Fruit fly (Drosophila melanogaster) whole organism, embryonic: ENCODE data around the gene CG5938.

Source experiments
- Atf-2 ChIP-seq: fragments of 200-800 bp; sonication (Bioruptor generic); optimal IDR thresholded peaks from 2 replicates; lab custom pipeline; 2016; ENCODE audit warnings: missing biosample characterization, missing genetic modification characterization
- C15 ChIP-seq: fragments of 200-800 bp; sonication (Bioruptor generic); IDR thresholded peaks from 3 replicates; pipeline ENCODE4 v1.3.6; 2022; ENCODE audit warnings: missing biosample characterization, missing genetic modification characterization
- CG1024 ChIP-seq: fragments of 200-800 bp; sonication (Bioruptor generic); IDR thresholded peaks from 2 replicates; pipeline ENCODE4 v1.3.6; 2022; ENCODE audit warnings: missing biosample characterization, missing genetic modification characterization
- CG12391 ChIP-seq: fragments of 200-800 bp; sonication (Bioruptor generic); optimal IDR thresholded peaks from 3 replicates; lab custom pipeline; 2018; ENCODE audit warnings: missing biosample characterization, mild to moderate bottlenecking, missing genetic modification characterization, moderate library complexity
- CG13775 ChIP-seq: fragments of 200-800 bp; sonication (Bioruptor generic); optimal IDR thresholded peaks from 3 replicates; lab custom pipeline; 2017; ENCODE audit warnings: missing biosample characterization, mild to moderate bottlenecking, missing genetic modification characterization
- CG14014 ChIP-seq: fragments of 200-800 bp; sonication (Bioruptor generic); IDR thresholded peaks from 2 replicates; pipeline ENCODE4 v1.3.6; 2022; ENCODE audit warnings: missing biosample characterization, missing genetic modification characterization
- CG15601 ChIP-seq: fragments of 200-800 bp; sonication (Bioruptor generic); optimal IDR thresholded peaks from 3 replicates; lab custom pipeline; 2019; ENCODE audit warnings: missing biosample characterization, mild to moderate bottlenecking, missing genetic modification characterization, moderate library complexity
- CG17802 ChIP-seq: fragments of 200-800 bp; sonication (Bioruptor generic); optimal IDR thresholded peaks from 2 replicates; lab custom pipeline; 2018; ENCODE audit warnings: missing biosample characterization, mild to moderate bottlenecking, missing genetic modification characterization, moderate library complexity
- CG2129 ChIP-seq: fragments of 200-800 bp; sonication (Bioruptor generic); IDR thresholded peaks from 2 replicates; pipeline ENCODE4 v1.3.6; 2022; ENCODE audit warnings: missing biosample characterization, missing genetic modification characterization; ENCODE audit not compliant: partially characterized antibody
- CG2712 ChIP-seq: fragments of 200-800 bp; optimal IDR thresholded peaks from 3 replicates; lab custom pipeline; 2019; ENCODE audit warnings: missing biosample characterization, mild to moderate bottlenecking, missing genetic modification characterization, moderate library complexity
- CG30403 ChIP-seq: fragments of 200-800 bp; sonication (Bioruptor generic); optimal IDR thresholded peaks from 3 replicates; lab custom pipeline; 2016; ENCODE audit warnings: missing biosample characterization, missing genetic modification characterization
- CG3163 ChIP-seq: fragments of 200-800 bp; sonication (Bioruptor generic); optimal IDR thresholded peaks from 3 replicates; lab custom pipeline; 2016; ENCODE audit warnings: missing biosample characterization, missing genetic modification characterization
- CG3407 ChIP-seq: fragments of 200-800 bp; sonication (Bioruptor generic); optimal IDR thresholded peaks from 2 replicates; lab custom pipeline; 2018; ENCODE audit warnings: missing biosample characterization, mild to moderate bottlenecking, missing genetic modification characterization
- CG5245 ChIP-seq: fragments of 200-800 bp; sonication (Bioruptor generic); optimal IDR thresholded peaks from 3 replicates; lab custom pipeline; 2016; ENCODE audit warnings: missing biosample characterization, missing genetic modification characterization
- CG6813 ChIP-seq: fragments of 200-800 bp; sonication (Bioruptor generic); optimal IDR thresholded peaks from 2 replicates; lab custom pipeline; 2017; ENCODE audit warnings: missing biosample characterization, missing genetic modification characterization, mild to moderate bottlenecking, moderate library complexity, missing genetic modification reagents
- CG8944 ChIP-seq: fragments of 200-800 bp; sonication (Bioruptor generic); optimal IDR thresholded peaks from 3 replicates; lab custom pipeline; 2016; ENCODE audit warnings: missing biosample characterization, missing genetic modification characterization
- CHES-1-like ChIP-seq: fragments of 200-800 bp; sonication (Bioruptor generic); optimal IDR thresholded peaks from 2 replicates; lab custom pipeline; 2016; ENCODE audit warnings: missing biosample characterization, missing genetic modification characterization
- D19A ChIP-seq: fragments of 200-800 bp; optimal IDR thresholded peaks from 3 replicates; lab custom pipeline; 2019; ENCODE audit warnings: missing biosample characterization, mild to moderate bottlenecking, missing genetic modification characterization, moderate library complexity
- Dll ChIP-seq: fragments of 200-800 bp; sonication (Bioruptor generic); IDR thresholded peaks from 4 replicates; pipeline ENCODE4 v1.3.6; 2022; ENCODE audit warnings: missing biosample characterization, missing genetic modification characterization; ENCODE audit not compliant: partially characterized antibody
- E2f1 ChIP-seq: fragments of 200-800 bp; sonication (Bioruptor generic); IDR thresholded peaks from 2 replicates; pipeline ENCODE4 v1.3.6; 2022; ENCODE audit warnings: missing biosample characterization, missing genetic modification characterization
- E2f2 ChIP-seq: fragments of 200-800 bp; sonication (Bioruptor generic); IDR thresholded peaks from 2 replicates; pipeline ENCODE4 v1.3.6; 2022; ENCODE audit warnings: missing biosample characterization, missing genetic modification characterization
- H15 ChIP-seq: fragments of 200-800 bp; sonication (Bioruptor generic); IDR thresholded peaks from 3 replicates; pipeline ENCODE4 v1.3.6; 2022; ENCODE audit warnings: missing biosample characterization, missing genetic modification characterization
- HLH54F ChIP-seq: fragments of 200-800 bp; sonication (Bioruptor generic); optimal IDR thresholded peaks from 3 replicates; lab custom pipeline; 2016; ENCODE audit warnings: missing biosample characterization, missing genetic modification characterization
- Hmr ChIP-seq: fragments of 200-800 bp; sonication (Bioruptor generic); optimal IDR thresholded peaks from 3 replicates; lab custom pipeline; 2017; ENCODE audit warnings: mild to moderate bottlenecking, missing biosample characterization, missing genetic modification reagents, missing genetic modification characterization
- Mes4 ChIP-seq: fragments of 200-800 bp; sonication (Bioruptor generic); optimal IDR thresholded peaks from 2 replicates; lab custom pipeline; 2016; ENCODE audit warnings: missing biosample characterization, missing genetic modification characterization
- Nf-YB ChIP-seq: fragments of 200-800 bp; sonication (Bioruptor generic); optimal IDR thresholded peaks from 3 replicates; lab custom pipeline; 2019; ENCODE audit warnings: missing biosample characterization, mild to moderate bottlenecking, missing genetic modification characterization, moderate library complexity
- Ssrp ChIP-seq: fragments of 200-800 bp; sonication (Bioruptor generic); optimal IDR thresholded peaks from 2 replicates; lab custom pipeline; 2018; ENCODE audit warnings: missing biosample characterization, mild to moderate bottlenecking, missing genetic modification characterization, moderate library complexity
- YL-1 ChIP-seq: fragments of 200-800 bp; sonication (Bioruptor generic); optimal IDR thresholded peaks from 3 replicates; lab custom pipeline; 2017; ENCODE audit warnings: missing biosample characterization, mild to moderate bottlenecking, missing genetic modification characterization
- cad ChIP-seq: fragments of >200 bp; optimal IDR thresholded peaks from 2 replicates; lab custom pipeline; 2017; ENCODE audit warnings: missing biosample characterization, missing genetic modification characterization
- caup ChIP-seq: fragments of 200-800 bp; sonication (Bioruptor generic); optimal IDR thresholded peaks from 3 replicates; lab custom pipeline; 2017; ENCODE audit warnings: missing biosample characterization, mild to moderate bottlenecking, missing genetic modification characterization, moderate library complexity; ENCODE audit not compliant: severe bottlenecking
- chif ChIP-seq, 2 experiments: fragments of 200-800 bp; sonication (Bioruptor generic); optimal IDR thresholded peaks; 3 replicates each; lab custom pipeline; 2016; ENCODE audit warnings: missing biosample characterization in 2 of 2, missing genetic modification characterization in 2 of 2
- chinmo ChIP-seq: fragments of 200-800 bp; sonication (Bioruptor generic); IDR thresholded peaks from 4 replicates; pipeline ENCODE4 v1.3.6; 2022; ENCODE audit warnings: missing biosample characterization, missing genetic modification characterization; ENCODE audit not compliant: partially characterized antibody
- da ChIP-seq: fragments of 200-800 bp; sonication (Bioruptor generic); optimal IDR thresholded peaks from 2 replicates; lab custom pipeline; 2016; ENCODE audit warnings: missing biosample characterization, missing genetic modification characterization
- esg ChIP-seq: fragments of 200-800 bp; sonication (Bioruptor generic); conservative IDR thresholded peaks from 2 replicates; pipeline ENCODE4 v1.3.6; 2022; ENCODE audit warnings: missing biosample characterization, missing genetic modification characterization
- ewg ChIP-seq: fragments of 200-800 bp; sonication (Bioruptor generic); optimal IDR thresholded peaks from 3 replicates; lab custom pipeline; 2017; ENCODE audit warnings: mild to moderate bottlenecking, missing biosample characterization, missing genetic modification reagents, missing genetic modification characterization
- fd102C ChIP-seq: fragments of 200-800 bp; sonication (Bioruptor generic); optimal IDR thresholded peaks from 2 replicates; lab custom pipeline; 2018; ENCODE audit warnings: missing biosample characterization, mild to moderate bottlenecking, missing genetic modification characterization, moderate library complexity
- gce ChIP-seq: fragments of 200-800 bp; sonication (Bioruptor generic); IDR thresholded peaks from 3 replicates; pipeline ENCODE4 v1.3.6; 2022; ENCODE audit warnings: missing biosample characterization, missing genetic modification characterization
- gem ChIP-seq: fragments of 200-800 bp; sonication (Bioruptor generic); optimal IDR thresholded peaks from 2 replicates; lab custom pipeline; 2019; ENCODE audit warnings: missing biosample characterization, mild to moderate bottlenecking, missing genetic modification characterization, moderate library complexity
- hb ChIP-seq: fragments of 200-800 bp; sonication (Bioruptor generic); IDR thresholded peaks from 3 replicates; pipeline ENCODE4 v1.3.6; 2022; ENCODE audit warnings: missing biosample characterization, missing genetic modification characterization; ENCODE audit not compliant: partially characterized antibody
- kay ChIP-seq: fragments of 200-800 bp; sonication (Bioruptor generic); optimal IDR thresholded peaks from 2 replicates; lab custom pipeline; 2016; ENCODE audit warnings: missing biosample characterization, missing genetic modification characterization
- klu ChIP-seq: fragments of 200-800 bp; sonication (Bioruptor generic); IDR thresholded peaks from 2 replicates; pipeline ENCODE4 v1.3.6; 2022; ENCODE audit warnings: missing biosample characterization, missing genetic modification characterization
- mld ChIP-seq: fragments of 200-800 bp; sonication (Bioruptor generic); IDR thresholded peaks from 3 replicates; pipeline ENCODE4 v1.3.6; 2022; ENCODE audit warnings: missing biosample characterization, missing genetic modification characterization; ENCODE audit not compliant: partially characterized antibody
- phol ChIP-seq: fragments of 200-800 bp; sonication (Bioruptor generic); optimal IDR thresholded peaks from 3 replicates; lab custom pipeline; 2018; ENCODE audit warnings: missing biosample characterization, mild to moderate bottlenecking, missing genetic modification characterization, moderate library complexity
- ranshi ChIP-seq: fragments of 200-800 bp; sonication (Bioruptor generic); IDR thresholded peaks from 2 replicates; pipeline ENCODE4 v1.3.6; 2022; ENCODE audit warnings: missing biosample characterization, missing genetic modification characterization
- sima ChIP-seq: fragments of 200-800 bp; sonication (Bioruptor generic); optimal IDR thresholded peaks from 2 replicates; lab custom pipeline; 2016; ENCODE audit warnings: missing biosample characterization, missing genetic modification characterization
- so ChIP-seq: fragments of 200-800 bp; sonication (Bioruptor generic); IDR thresholded peaks from 3 replicates; pipeline ENCODE4 v1.3.6; 2022; ENCODE audit warnings: missing biosample characterization, missing genetic modification characterization
- tin ChIP-seq: fragments of 200-800 bp; sonication (Bioruptor generic); optimal IDR thresholded peaks from 3 replicates; lab custom pipeline; 2016; ENCODE audit warnings: missing biosample characterization, missing genetic modification characterization
- unpg ChIP-seq: fragments of 200-800 bp; sonication (Bioruptor generic); optimal IDR thresholded peaks from 3 replicates; lab custom pipeline; 2018; ENCODE audit warnings: missing biosample characterization, mild to moderate bottlenecking, missing genetic modification characterization, moderate library complexity

Gene CG5938

DNA sequence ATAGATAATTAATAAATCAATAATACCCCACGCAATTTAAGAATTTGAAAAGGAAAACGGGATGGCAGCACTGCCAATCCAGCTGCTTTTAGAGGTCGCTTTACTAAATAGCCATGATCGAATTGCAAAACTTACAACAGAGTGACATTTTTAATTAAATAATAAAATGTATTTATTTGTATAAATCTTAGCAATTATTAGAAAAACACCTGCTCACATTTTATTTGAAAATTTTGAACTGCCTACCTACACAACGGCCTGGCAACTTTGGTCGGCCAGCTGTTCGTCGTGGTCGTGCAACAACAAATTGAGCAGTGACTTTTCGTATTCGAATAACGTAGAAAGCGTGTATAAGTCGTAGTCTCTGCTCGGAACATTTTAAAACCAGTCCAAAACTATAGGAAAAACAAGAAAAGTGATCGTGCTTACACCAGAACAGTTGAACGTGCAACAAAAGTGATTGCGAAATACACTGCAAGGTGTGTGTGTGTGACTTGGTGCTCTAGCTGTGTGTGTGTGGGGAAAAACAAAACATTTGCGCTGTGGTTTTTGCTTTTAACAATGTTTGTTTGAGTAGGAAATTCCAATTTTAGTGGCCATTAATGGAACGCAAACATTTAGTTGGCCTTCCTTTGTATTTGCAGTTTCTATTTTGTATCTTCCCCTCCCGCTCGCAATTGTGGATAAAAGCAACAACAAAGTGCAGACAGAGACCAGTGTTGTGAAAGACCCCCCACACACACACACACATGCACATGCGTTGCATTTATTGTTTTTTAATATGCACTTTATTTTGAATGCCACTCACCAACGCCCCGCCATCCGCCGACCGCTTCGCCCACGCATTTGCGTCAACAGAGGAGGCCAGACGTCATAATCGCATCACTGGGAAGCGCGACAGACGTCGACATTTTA is at the start of gene CG5938 (continued):
- TF ChIP-seq unpg (peak; percentile 11), Nf-YB (no peak), Hmr (GFP tag; lab: Kevin White, UChicago) (no peak), hb (GFP tag; lab: Robert Waterston, UW) (no peak), da (no peak), CG3163 (GFP tag; lab: Kevin White, UChicago) (no peak), CG12391 (peak; percentile 47), gem (no peak), sima (GFP tag; lab: Kevin White, UChicago) (no peak), HLH54F (no peak), klu (GFP tag; lab: Robert Waterston, UW) (no peak), chinmo (GFP tag; lab: Robert Waterston, UW) (peak; percentile 90; the same call in 3 of the 4 replicates), CG14014 (no peak), Atf-2 (GFP tag; lab: Kevin White, UChicago) (no peak), CG5245 (GFP tag; lab: Kevin White, UChicago) (no peak), so (GFP tag; lab: Robert Waterston, UW) (0 out of 3 replicates have a peak, but pooled peaks have one; percentile 31), CG30403 (GFP tag; lab: Kevin White, UChicago) (peak; percentile 43), YL-1 (GFP tag; lab: Kevin White, UChicago) (peak; percentile 35), CG2129 (no peak), kay (GFP tag; lab: Kevin White, UChicago) (no peak), E2f2 (peak; percentile 75), CG1024 (no peak), esg (GFP tag; lab: Robert Waterston, UW) (0 out of 2 replicates have a peak, but pooled peaks have one; percentile 23), gce (no peak), ewg (GFP tag; lab: Kevin White, UChicago) (no peak), Mes4 (GFP tag; lab: Kevin White, UChicago) (no peak), CG17802 (tag; lab: Kevin White, UChicago) (peak; percentile 0), CG13775 (peak; percentile 58), CG8944 (GFP tag; lab: Kevin White, UChicago) (no peak), E2f1 (no peak), CHES-1-like (GFP tag; lab: Kevin White, UChicago) (no peak), fd102C (GFP tag; lab: Kevin White, UChicago) (no peak), Ssrp (tag; lab: Kevin White, UChicago) (peak; percentile 21), D19A (tag; lab: Kevin White, UChicago) (peak; percentile 2), tin (GFP tag; lab: Kevin White, UChicago) (no peak), CG3407 (no peak), CG15601 (tag; lab: Kevin White, UChicago) (peak; percentile 19), ranshi (GFP tag; lab: Robert Waterston, UW) (no peak), C15 (GFP tag; lab: Robert Waterston, UW) (no peak), Dll (GFP tag; lab: Robert Waterston, UW) (0 out of 4 replicates have a peak, but pooled peaks have one; percentile 21), CG2712 (tag; lab: Kevin White, UChicago) (peak; percentile 50), CG6813 (GFP tag; lab: Kevin White, UChicago) (no peak), phol (peak; percentile 38), chif (GFP tag; optimal IDR thresholded peaks at IDR 0.05; lab: Kevin White, UChicago) (no peak), caup (GFP tag; lab: Kevin White, UChicago) (no peak), H15 (GFP tag; lab: Robert Waterston, UW) (no peak), cad (no peak), mld (no peak)
